Worm (Caenorhabditis elegans) whole organism, L1 larva: ENCODE data around the gene C25H3.15.
A peak's percentile ranks its signal among the peaks of the same experiment; 100 is the strongest.
"Not testable (repeated sequence)": the region's sequence is repeated elsewhere in the genome, so short reads cannot be mapped to it uniquely, and the experiment has no call there.

ENCODE experiments used
- C16A3.4 ChIP-seq: fragments of 150-350 bp; optimal IDR thresholded peaks from 2 replicates; lab custom pipeline; 2014; ENCODE audit warnings: missing biosample characterization, missing genetic modification characterization
- F16B12.6 ChIP-seq: fragments of 150-350 bp; optimal IDR thresholded peaks from 2 replicates; lab custom pipeline; 2014; ENCODE audit warnings: missing biosample characterization, missing genetic modification characterization
- aha-1 ChIP-seq: fragments of 150-350 bp; optimal IDR thresholded peaks from 2 replicates; lab custom pipeline; 2014; ENCODE audit warnings: missing biosample characterization, missing genetic modification characterization
- alr-1 ChIP-seq: fragments of 200-800 bp; sonication (Bioruptor generic); optimal IDR thresholded peaks from 2 replicates; lab custom pipeline; 2018; ENCODE audit warnings: borderline replicate concordance, mild to moderate bottlenecking, missing genetic modification characterization, missing compliant biosample characterization
- aly-2 ChIP-seq: fragments of 150-350 bp; optimal IDR thresholded peaks from 2 replicates; lab custom pipeline; 2014; ENCODE audit warnings: missing biosample characterization, missing genetic modification characterization
- blmp-1 ChIP-seq: fragments of 150-350 bp; optimal IDR thresholded peaks from 2 replicates; lab custom pipeline; 2014; ENCODE audit warnings: missing biosample characterization, missing genetic modification characterization
- ceh-63 ChIP-seq: fragments of 200-800 bp; sonication (Bioruptor generic); optimal IDR thresholded peaks from 2 replicates; lab custom pipeline; 2018; ENCODE audit warnings: mild to moderate bottlenecking, missing genetic modification characterization, missing compliant biosample characterization
- ceh-8 ChIP-seq: fragments of 200-800 bp; sonication (Bioruptor generic); optimal IDR thresholded peaks from 2 replicates; lab custom pipeline; 2018; ENCODE audit warnings: mild to moderate bottlenecking, missing genetic modification characterization, moderate library complexity, missing compliant biosample characterization
- ceh-88 ChIP-seq: fragments of 200-800 bp; sonication (Bioruptor generic); IDR thresholded peaks from 2 replicates; pipeline ENCODE4 v1.3.6; 2022; ENCODE audit warnings: missing genetic modification characterization, missing compliant biosample characterization
- dpl-1 ChIP-seq, 3 experiments: fragments of 150-350 bp in 2 of 3; sonication (generic microtip) in 1 of 3; optimal IDR thresholded peaks; 2 replicates each; lab custom pipeline; 2014 to 2017; ENCODE audit warnings: missing biosample characterization in 3 of 3, missing genetic modification characterization in 3 of 3, missing genetic modification reagents in 3 of 3
- dsc-1 ChIP-seq: sonication (generic microtip); optimal IDR thresholded peaks from 2 replicates; lab custom pipeline; 2016; ENCODE audit warnings: mild to moderate bottlenecking, missing genetic modification characterization, missing compliant biosample characterization
- efl-1 ChIP-seq, 4 experiments: fragments of 150-350 bp; optimal IDR thresholded peaks in 3 of 4; peaks in 1 of 4; 1 replicate in 1 of 4; 2 replicates in 3 of 4; lab custom pipeline; 2014; ENCODE audit warnings: missing biosample characterization in 2 of 4, missing genetic modification characterization in 2 of 4, missing genetic modification reagents in 2 of 4
- egl-13 ChIP-seq: sonication (generic microtip); optimal IDR thresholded peaks from 2 replicates; lab custom pipeline; 2016; ENCODE audit warnings: missing genotype, missing genetic modification reagents, missing genetic modification characterization, missing compliant biosample characterization
- elt-2 ChIP-seq: sonication (generic microtip); optimal IDR thresholded peaks from 2 replicates; lab custom pipeline; 2016; ENCODE audit warnings: missing genetic modification characterization, mild to moderate bottlenecking, inconsistent platforms, missing compliant biosample characterization, missing genetic modification reagents
- elt-3 ChIP-seq, 6 experiments: fragments of 150-350 bp in 1 of 6; sonication (generic microtip); optimal IDR thresholded peaks; 2 replicates each; lab custom pipeline; 2017 to 2018; ENCODE audit warnings: missing biosample characterization in 6 of 6, missing genetic modification characterization in 6 of 6, inconsistent platforms in 1 of 6
- fkh-8 ChIP-seq: sonication (generic microtip); optimal IDR thresholded peaks from 2 replicates; lab custom pipeline; 2016; ENCODE audit warnings: mild to moderate bottlenecking, missing genetic modification characterization, missing compliant biosample characterization
- grh-1 ChIP-seq: fragments of 200-800 bp; sonication (Bioruptor generic); IDR thresholded peaks from 2 replicates; pipeline ENCODE4 v1.3.6; 2022; ENCODE audit warnings: missing genetic modification reagents, missing genetic modification characterization, missing compliant biosample characterization
- hlh-17 ChIP-seq: fragments of 200-800 bp; sonication (Bioruptor generic); optimal IDR thresholded peaks from 2 replicates; lab custom pipeline; 2018; ENCODE audit warnings: missing genetic modification characterization, mild to moderate bottlenecking, missing compliant biosample characterization, moderate library complexity, borderline replicate concordance
- hlh-4 ChIP-seq: sonication (generic microtip); optimal IDR thresholded peaks from 2 replicates; lab custom pipeline; 2016; ENCODE audit warnings: mild to moderate bottlenecking, missing genetic modification characterization, missing compliant biosample characterization
- hpl-2 ChIP-seq: fragments of 150-350 bp; optimal IDR thresholded peaks from 2 replicates; lab custom pipeline; 2014; ENCODE audit warnings: missing biosample characterization, missing genetic modification reagents, missing genetic modification characterization
- irx-1 ChIP-seq: sonication (generic microtip); optimal IDR thresholded peaks from 2 replicates; lab custom pipeline; 2016; ENCODE audit warnings: missing genetic modification characterization, missing compliant biosample characterization
- jun-1 ChIP-seq: fragments of 150-350 bp; optimal IDR thresholded peaks from 2 replicates; lab custom pipeline; 2014; ENCODE audit warnings: missing biosample characterization, missing genetic modification reagents, missing genetic modification characterization
- lin-13 ChIP-seq: fragments of 150-350 bp; optimal IDR thresholded peaks from 2 replicates; lab custom pipeline; 2014; ENCODE audit warnings: missing biosample characterization, missing genetic modification reagents, missing genetic modification characterization
- lin-35 ChIP-seq, 2 experiments: fragments of 150-350 bp; optimal IDR thresholded peaks; 2 replicates each; lab custom pipeline; 2014; ENCODE audit warnings: missing biosample characterization in 2 of 2, missing genetic modification characterization in 2 of 2, missing genetic modification reagents in 2 of 2
- lin-39 ChIP-seq: fragments of 150-350 bp; optimal IDR thresholded peaks from 2 replicates; lab custom pipeline; 2014; ENCODE audit warnings: missing biosample characterization, missing genetic modification reagents, missing genetic modification characterization
- lir-3 ChIP-seq: sonication (generic microtip); optimal IDR thresholded peaks from 2 replicates; lab custom pipeline; 2016; ENCODE audit warnings: mild to moderate bottlenecking, missing genetic modification characterization, moderate library complexity, missing compliant biosample characterization; ENCODE audit not compliant: poor library complexity
- lsy-2 ChIP-seq, 2 experiments: fragments of 150-350 bp; optimal IDR thresholded peaks; 2 replicates each; lab custom pipeline; 2014; ENCODE audit warnings: missing biosample characterization in 2 of 2, missing genetic modification characterization in 2 of 2
- nhr-19 ChIP-seq: fragments of 200-800 bp; sonication (Bioruptor generic); conservative IDR thresholded peaks from 2 replicates; pipeline ENCODE4 v1.3.6; 2022; ENCODE audit warnings: missing genetic modification characterization, missing compliant biosample characterization
- nhr-237 ChIP-seq: fragments of 150-350 bp; optimal IDR thresholded peaks from 2 replicates; lab custom pipeline; 2014; ENCODE audit warnings: missing biosample characterization, missing genetic modification characterization
- nhr-47 ChIP-seq: sonication (generic microtip); optimal IDR thresholded peaks from 2 replicates; lab custom pipeline; 2016; ENCODE audit warnings: mild to moderate bottlenecking, missing genetic modification characterization, moderate library complexity, missing compliant biosample characterization
- nhr-71 ChIP-seq: sonication (generic microtip); optimal IDR thresholded peaks from 2 replicates; lab custom pipeline; 2016; ENCODE audit warnings: mild to moderate bottlenecking, missing genetic modification characterization, moderate library complexity, missing compliant biosample characterization
- nhr-76 ChIP-seq: sonication (generic microtip); optimal IDR thresholded peaks from 2 replicates; lab custom pipeline; 2017; ENCODE audit warnings: missing biosample characterization, missing genetic modification characterization
- nhr-77 ChIP-seq: fragments of 150-350 bp; optimal IDR thresholded peaks from 2 replicates; lab custom pipeline; 2014; ENCODE audit warnings: missing biosample characterization, missing genetic modification characterization
- nhr-90 ChIP-seq: sonication (generic microtip); optimal IDR thresholded peaks from 2 replicates; lab custom pipeline; 2016; ENCODE audit warnings: mild to moderate bottlenecking, missing genetic modification characterization, missing compliant biosample characterization; ENCODE audit not compliant: poor library complexity
- pag-3 ChIP-seq: sonication (generic microtip); optimal IDR thresholded peaks from 2 replicates; lab custom pipeline; 2017; ENCODE audit warnings: missing genetic modification characterization, mild to moderate bottlenecking, missing compliant biosample characterization, antibody characterized with exemption, borderline replicate concordance; ENCODE audit not compliant: insufficient read depth
- pqm-1 ChIP-seq: sonication (generic microtip); optimal IDR thresholded peaks from 3 replicates; lab custom pipeline; 2017; ENCODE audit warnings: missing biosample characterization, missing genetic modification characterization
- snpc-4 ChIP-seq: fragments of 150-350 bp; optimal IDR thresholded peaks from 2 replicates; lab custom pipeline; 2014; ENCODE audit warnings: missing biosample characterization, missing genetic modification characterization
- snu-23 ChIP-seq: sonication (generic microtip); optimal IDR thresholded peaks from 2 replicates; lab custom pipeline; 2016; ENCODE audit warnings: missing genetic modification characterization, missing compliant biosample characterization
- swsn-7 ChIP-seq: sonication (generic microtip); optimal IDR thresholded peaks from 2 replicates; lab custom pipeline; 2016; ENCODE audit warnings: missing genetic modification characterization, missing compliant biosample characterization
- zag-1 ChIP-seq: fragments of 150-350 bp; optimal IDR thresholded peaks from 2 replicates; lab custom pipeline; 2014; ENCODE audit warnings: missing biosample characterization, missing genetic modification characterization
- zip-4 ChIP-seq: fragments of 200-800 bp; sonication (Bioruptor generic); optimal IDR thresholded peaks from 2 replicates; lab custom pipeline; 2018; ENCODE audit warnings: mild to moderate bottlenecking, missing genetic modification characterization, moderate library complexity, missing compliant biosample characterization
- ztf-11 ChIP-seq, 2 experiments: sonication (generic microtip); optimal IDR thresholded peaks; 2 replicates each; lab custom pipeline; 2016 to 2017; ENCODE audit warnings: missing genetic modification characterization in 2 of 2, missing biosample characterization in 1 of 2, missing compliant biosample characterization in 1 of 2

C25H3.15 gene

DNA sequence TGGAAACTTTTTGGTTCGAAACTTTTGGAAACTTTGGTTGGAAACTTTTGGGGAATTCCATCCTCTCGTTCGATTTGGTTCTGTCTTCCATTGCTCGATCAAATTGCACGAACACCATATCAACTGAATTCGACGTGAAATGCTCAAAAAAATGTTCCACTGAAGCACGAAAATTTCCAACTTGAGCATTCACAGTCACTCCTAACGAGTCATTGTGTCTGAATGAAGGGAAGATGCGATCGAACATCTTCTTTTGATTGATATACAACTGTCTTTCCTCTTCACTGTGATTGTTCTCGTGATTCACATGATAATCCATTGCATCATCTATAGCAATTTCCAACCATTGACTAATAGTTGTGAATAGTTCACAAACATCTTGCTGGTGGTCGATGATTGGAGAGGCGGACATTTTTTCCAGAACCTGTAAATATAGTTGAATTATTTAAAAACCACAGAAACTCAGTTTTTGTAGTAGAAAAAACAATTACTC lies 36.8 kb upstream of the C25H3.15 start, which contains the start of gene F59E12.15:
TSS of gene F59E12.15 (minus strand) at position 51 of the 493 bp plus-strand sequence.
- TF ChIP-seq snpc-4 (tag; lab: Kevin White, UChicago) (no peak), jun-1 (tag; lab: Kevin White, UChicago) (no peak), ceh-88 (GFP tag; lab: Robert Waterston, UW) (no peak), egl-13 (tag; lab: Kevin White, UChicago) (no peak), irx-1 (no peak), F16B12.6 (tag; lab: Kevin White, UChicago) (no peak), zag-1 (tag; lab: Kevin White, UChicago) (no peak), ztf-11 (tag; optimal IDR thresholded peaks at IDR 0.05; lab: Kevin White, UChicago) (no peak), hlh-4 (no peak), nhr-77 (tag; lab: Kevin White, UChicago) (no peak), nhr-71 (no peak), lir-3 (tag; lab: Kevin White, UChicago) (no peak), fkh-8 (tag; lab: Kevin White, UChicago) (no peak)

DNA sequence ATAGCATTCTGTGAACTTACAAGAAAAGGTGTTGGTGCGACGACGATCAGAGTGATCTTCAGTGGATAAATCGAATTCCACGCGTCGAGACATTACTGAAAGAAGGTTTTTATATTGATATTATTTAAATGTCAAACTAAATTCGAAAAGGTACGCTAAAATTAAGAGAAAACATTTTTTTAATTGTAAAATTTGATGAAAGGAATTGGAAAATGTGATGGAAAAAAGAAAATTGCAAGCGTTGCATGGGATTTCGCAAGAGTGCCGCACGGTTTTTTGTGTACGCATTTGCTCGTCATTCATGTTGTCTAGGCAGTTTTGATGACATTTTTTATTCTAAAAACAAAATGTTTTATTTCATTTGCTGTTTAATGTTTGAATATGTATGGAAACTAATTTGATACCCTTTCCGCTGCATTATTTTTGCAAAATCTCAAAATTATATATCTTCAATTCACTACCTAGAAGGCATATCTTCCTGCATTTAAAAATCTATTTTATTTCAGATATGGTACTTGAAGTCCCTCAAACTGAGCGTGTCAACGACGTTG lies 34.2 kb upstream of the C25H3.15 start, which contains the start of the genes F59E12.6 and npl-4.1:
TSS of gene F59E12.6 (minus strand) at position 101 of the 551 bp plus-strand sequence.
TSS of gene npl-4.1 (plus strand) at position 501 of the 551 bp plus-strand sequence.
- TF ChIP-seq aly-2 (tag; lab: Kevin White, UChicago); elt-3 (tag; optimal IDR thresholded peaks at IDR 0.05; lab: Kevin White, UChicago); zip-4 (GFP tag; lab: Kevin White, UChicago): not testable (repeated sequence)
- TF ChIP-seq, all 84 proteins: peak for 0; not testable (repeated sequence) for 84

DNA sequence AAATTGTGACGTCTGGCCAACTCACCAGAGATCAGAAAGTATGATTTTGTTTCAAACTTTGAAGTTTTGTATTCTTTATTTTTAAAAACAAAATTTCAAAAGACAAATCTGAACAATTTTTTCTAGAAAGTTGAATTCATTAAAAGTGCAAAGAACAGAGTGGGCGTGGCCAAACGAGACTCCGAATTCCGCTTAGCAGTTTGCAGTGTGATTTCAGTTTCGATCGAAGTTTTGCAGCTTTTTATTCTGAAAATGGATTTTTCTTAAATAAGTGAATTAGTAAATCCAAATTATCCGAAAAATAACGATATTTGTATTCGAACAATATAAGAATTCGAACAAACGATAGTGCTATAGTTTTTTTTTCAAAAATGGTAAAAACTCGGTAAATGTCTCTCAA lies 31.7 kb upstream of the C25H3.15 start:
- TF ChIP-seq lin-39 (tag; lab: Kevin White, UChicago) (no peak), hlh-17 (GFP tag; lab: Kevin White, UChicago) (no peak), nhr-19 (no peak), nhr-76 (tag; lab: Kevin White, UChicago) (no peak), dpl-1 (GFP tag; optimal IDR thresholded peaks at IDR 0.05; lab: Kevin White, UChicago) (peak in 1 of 3 experiments; percentile 30), lir-3 (tag; lab: Kevin White, UChicago) (no peak), nhr-90 (tag; lab: Kevin White, UChicago) (no peak), blmp-1 (peak; percentile 12), lin-35 (GFP tag; optimal IDR thresholded peaks at IDR 0.05; lab: Kevin White, UChicago) (peak in 1 of 2 experiments; percentile 5), efl-1 (optimal IDR thresholded peaks at IDR 0.05; lab: Kevin White, UChicago) (no peak), efl-1 (GFP tag; optimal IDR thresholded peaks at IDR 0.05 in 1 of 2; lab: Kevin White, UChicago) (peak in 1 of 2 experiments; percentile 54), swsn-7 (tag; lab: Kevin White, UChicago) (no peak), dsc-1 (tag; lab: Kevin White, UChicago) (no peak), nhr-47 (tag; lab: Kevin White, UChicago) (no peak), lsy-2 (tag; optimal IDR thresholded peaks at IDR 0.05; lab: Kevin White, UChicago) (peak in 1 of 2 experiments; percentile 52), zag-1 (tag; lab: Kevin White, UChicago) (no peak), pag-3 (tag; lab: Kevin White, UChicago) (no peak), snu-23 (GFP tag; lab: Kevin White, UChicago) (no peak), hpl-2 (GFP tag; lab: Kevin White, UChicago) (no peak)

DNA sequence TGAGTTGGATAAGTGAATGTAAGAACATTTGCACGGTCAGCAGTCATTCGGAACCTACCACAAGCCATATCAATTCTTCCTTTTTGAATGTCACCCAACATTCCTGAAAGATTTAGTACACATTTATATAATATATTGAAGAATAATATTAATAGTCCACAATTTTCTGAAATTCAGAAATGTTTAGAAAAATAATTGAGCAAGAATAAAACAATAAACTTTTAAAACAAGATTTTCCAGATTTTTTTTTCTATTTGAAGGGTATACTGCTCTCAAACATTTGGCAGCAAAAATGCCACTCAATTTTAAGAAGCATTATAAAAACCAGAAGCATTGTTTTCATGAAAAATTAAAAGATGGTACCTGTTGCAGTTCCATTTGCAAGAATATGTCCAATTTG lies 28.3 kb upstream of the C25H3.15 start, which contains the start of gene F59E12.8:
TSS of gene F59E12.8 (minus strand) at position 101 of the 400 bp plus-strand sequence.
- TF ChIP-seq ceh-63 (GFP tag; lab: Kevin White, UChicago) (no peak), snu-23 (GFP tag; lab: Kevin White, UChicago) (no peak), efl-1 (optimal IDR thresholded peaks at IDR 0.05; lab: Kevin White, UChicago) (no peak), efl-1 (GFP tag; optimal IDR thresholded peaks at IDR 0.05 in 1 of 2; lab: Kevin White, UChicago) (no peak), zip-4 (GFP tag; lab: Kevin White, UChicago) (no peak), grh-1 (GFP tag; lab: Robert Waterston, UW) (no peak), pqm-1 (tag; lab: Kevin White, UChicago) (no peak), zag-1 (tag; lab: Kevin White, UChicago) (no peak), nhr-19 (no peak), aha-1 (tag; lab: Kevin White, UChicago) (no peak), alr-1 (tag; lab: Kevin White, UChicago) (no peak), nhr-237 (no peak), C16A3.4 (tag; lab: Kevin White, UChicago) (no peak), lin-13 (GFP tag; lab: Kevin White, UChicago) (no peak), elt-2 (tag; lab: Kevin White, UChicago) (no peak), ceh-8 (GFP tag; lab: Kevin White, UChicago) (no peak)
